Fruit fly (Drosophila melanogaster): ENCODE measurements around the gene RpS19b.

Gene RpS19b

dm6 chr3R:23969449-23969848, 36.1 kb upstream of the RpS19b start (continued):
- TF ChIP-seq hb (GFP tag; IDR thresholded peaks at IDR 0.05; ENCODE audit: partially characterized antibody) (no peak), amos (GFP tag; IDR thresholded peaks at IDR 0.05; ENCODE audit: partially characterized antibody) (no peak), tll (GFP tag; optimal IDR thresholded peaks at IDR 0.05) (no peak), CG17912 (GFP tag; optimal IDR thresholded peaks at IDR 0.05) (no peak), ham (GFP tag; IDR thresholded peaks at IDR 0.05) (no peak), CG2129 (GFP tag; IDR thresholded peaks at IDR 0.05; ENCODE audit: partially characterized antibody) (no peak), nerfin-2 (GFP tag; IDR thresholded peaks at IDR 0.05; ENCODE audit: partially characterized antibody) (no peak), ase (GFP tag; IDR thresholded peaks at IDR 0.05) (peak; percentile 58; the same call in 1 of the 3 replicates), corto (GFP tag; optimal IDR thresholded peaks at IDR 0.05) (no peak), fru (optimal IDR thresholded peaks at IDR 0.05) (no peak), CG13123 (GFP tag; optimal IDR thresholded peaks at IDR 0.05) (no peak), CG11504 (tag; optimal IDR thresholded peaks at IDR 0.05) (peak; percentile 75), gsb (GFP tag; IDR thresholded peaks at IDR 0.05) (0 out of 2 replicates have a peak, but pooled peaks have one; percentile 20), HLH4C (GFP tag; IDR thresholded peaks at IDR 0.05; ENCODE audit: partially characterized antibody) (no peak), CG5245 (GFP tag; optimal IDR thresholded peaks at IDR 0.05) (no peak), CG16863 (GFP tag; optimal IDR thresholded peaks at IDR 0.05) (no peak), row (GFP tag; IDR thresholded peaks at IDR 0.05) (peak; percentile 76), fd64A (GFP tag; optimal IDR thresholded peaks at IDR 0.05) (no peak), CG34376 (GFP tag; optimal IDR thresholded peaks at IDR 0.05) (no peak), grau (tag; optimal IDR thresholded peaks at IDR 0.05) (peak; percentile 68), Myb (GFP tag; optimal IDR thresholded peaks at IDR 0.05) (no peak), inv (GFP tag; IDR thresholded peaks at IDR 0.05; ENCODE audit: partially characterized antibody) (no peak), CG3726 (GFP tag; IDR thresholded peaks at IDR 0.05) (no peak), tgo (GFP tag; IDR thresholded peaks at IDR 0.05) (peak; percentile 76), unpg (GFP tag; optimal IDR thresholded peaks at IDR 0.05) (peak; percentile 61), Ets97D (GFP tag; optimal IDR thresholded peaks at IDR 0.05) (no peak), MBD-R2 (GFP tag; IDR thresholded peaks at IDR 0.05) (no peak), CG5953 (GFP tag; IDR thresholded peaks at IDR 0.05) (no peak), CG8359 (GFP tag; optimal IDR thresholded peaks at IDR 0.05; ENCODE audit: borderline replicate concordance) (no peak), Taf1 (GFP tag; IDR thresholded peaks at IDR 0.05) (no peak), cato (GFP tag; optimal IDR thresholded peaks at IDR 0.05; ENCODE audit: borderline replicate concordance) (no peak), CG7556 (GFP tag; optimal IDR thresholded peaks at IDR 0.05) (peak; percentile 45), mld (GFP tag; IDR thresholded peaks at IDR 0.05; ENCODE audit: partially characterized antibody) (no peak), HLHmδ (GFP tag; optimal IDR thresholded peaks at IDR 0.05) (no peak), CG12155 (GFP tag; optimal IDR thresholded peaks at IDR 0.05) (no peak), CG14860 (GFP tag; IDR thresholded peaks at IDR 0.05; ENCODE audit: partially characterized antibody) (no peak), slou (GFP tag; optimal IDR thresholded peaks at IDR 0.05) (no peak), Hmr (GFP tag; optimal IDR thresholded peaks at IDR 0.05) (peak; percentile 62), fd96Cb (tag; optimal IDR thresholded peaks at IDR 0.05) (peak; percentile 33), CG1024 (GFP tag; IDR thresholded peaks at IDR 0.05) (0 out of 2 replicates have a peak, but pooled peaks have one; percentile 27), CG2199 (GFP tag; IDR thresholded peaks at IDR 0.05) (no peak), Opbp (GFP tag; IDR thresholded peaks at IDR 0.05; ENCODE audit: partially characterized antibody) (no peak), CG4707 (GFP tag; optimal IDR thresholded peaks at IDR 0.05) (no peak), CG8290 (GFP tag; optimal IDR thresholded peaks at IDR 0.05) (no peak), CG8290 (tag; optimal IDR thresholded peaks at IDR 0.05) (no peak), zen (tag; optimal IDR thresholded peaks at IDR 0.05) (no peak), az2 (GFP tag; optimal IDR thresholded peaks at IDR 0.05) (peak; percentile 5), CG17328 (GFP tag; IDR thresholded peaks at IDR 0.05) (peak; percentile 42; the same call in 1 of the 2 replicates), H2.0 (GFP tag; IDR thresholded peaks at IDR 0.05) (peak; percentile 38; the same call in 1 of the 2 replicates), Doc2 (GFP tag; IDR thresholded peaks at IDR 0.05) (no peak), Xrp1 (GFP tag; IDR thresholded peaks at IDR 0.05) (no peak; the same call in 1 of the 2 replicates)
